Fruit fly (Drosophila melanogaster): ENCODE results near the gene CG6999.

dm6 chrX:9120828-9121754, 32.9 kb downstream of the CG6999 start:
- no peak for TF ChIP-seq Lpt (GFP tag; optimal IDR thresholded peaks at IDR 0.05)
- TF ChIP-seq ss (GFP tag; optimal IDR thresholded peaks at IDR 0.05) = no peak
- no peak for TF ChIP-seq CG11294 (GFP tag; IDR thresholded peaks at IDR 0.05)
- peak; percentile 62 for TF ChIP-seq Met (GFP tag; optimal IDR thresholded peaks at IDR 0.05)
- no peak for TF ChIP-seq CG16779 (tag; optimal IDR thresholded peaks at IDR 0.05)
- TF ChIP-seq esn (GFP tag; optimal IDR thresholded peaks at IDR 0.05) = peak; percentile 44
- TF ChIP-seq spab (GFP tag; optimal IDR thresholded peaks at IDR 0.05) = peak; percentile 18
- peak; percentile 23 for TF ChIP-seq CG6276 (GFP tag; optimal IDR thresholded peaks at IDR 0.05)
- TF ChIP-seq fkh (GFP tag; optimal IDR thresholded peaks at IDR 0.05) = peak; percentile 26
- TF ChIP-seq fd59A (GFP tag; optimal IDR thresholded peaks at IDR 0.05) = no peak
- no peak for TF ChIP-seq salr (GFP tag; optimal IDR thresholded peaks at IDR 0.05)
- TF ChIP-seq Gug (GFP tag; IDR thresholded peaks at IDR 0.05) = no peak

All from whole organism, prepupa.